Fruit fly (Drosophila melanogaster) Kc167 (cell line): Measurements from ENCODE around the gene CG8679.

Experiments used
- Myc ChIP-seq: fragments of >200 bp; optimal IDR thresholded peaks from 2 replicates; lab custom pipeline; 2017; ENCODE audit warnings: missing external identifiers
- Sin3A ChIP-seq: fragments of >200 bp; optimal IDR thresholded peaks from 2 replicates; lab custom pipeline; 2018; ENCODE audit warnings: missing external identifiers
- h ChIP-seq: fragments of >200 bp; optimal IDR thresholded peaks from 3 replicates; lab custom pipeline; 2018; ENCODE audit warnings: missing external identifiers
- insv ChIP-seq: fragments of >200 bp; optimal IDR thresholded peaks from 3 replicates; lab custom pipeline; 2018; ENCODE audit warnings: missing external identifiers
- psq ChIP-seq: fragments of >200 bp; optimal IDR thresholded peaks from 2 replicates; lab custom pipeline; 2017; ENCODE audit warnings: missing external identifiers
- ttk ChIP-seq: sonication (Bioruptor generic); optimal IDR thresholded peaks from 2 replicates; lab custom pipeline; 2017; ENCODE audit warnings: missing external identifiers

The CG8679 gene

DNA sequence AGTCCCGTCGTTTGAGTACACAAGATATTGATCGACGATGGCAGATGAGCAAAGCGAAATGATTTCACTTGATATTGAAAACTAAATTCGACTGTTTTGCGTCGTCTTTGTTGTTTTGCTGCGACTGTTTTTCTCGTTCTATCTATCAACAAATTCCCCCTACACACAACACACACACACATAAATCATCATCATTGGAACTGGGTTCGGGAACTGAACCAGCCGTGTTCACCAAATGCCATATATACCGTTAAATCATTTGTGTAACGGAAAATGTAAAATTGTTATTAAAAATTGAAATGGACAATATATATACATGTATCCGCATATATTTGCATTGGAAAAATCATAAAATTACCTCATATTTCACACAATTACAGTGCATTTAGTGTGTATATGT, 2.1 kb upstream of the CG8679 start, which contains the start of gene Atg18b:
Gene Atg18b, minus strand, starts transcription at position 177 of the 400 bp plus-strand sequence.
- TF ChIP-seq Sin3A (lab: Kevin White, UChicago) (no peak), Myc (lab: Kevin White, UChicago) (no peak), ttk (lab: Kevin White, UChicago) (no peak)

DNA sequence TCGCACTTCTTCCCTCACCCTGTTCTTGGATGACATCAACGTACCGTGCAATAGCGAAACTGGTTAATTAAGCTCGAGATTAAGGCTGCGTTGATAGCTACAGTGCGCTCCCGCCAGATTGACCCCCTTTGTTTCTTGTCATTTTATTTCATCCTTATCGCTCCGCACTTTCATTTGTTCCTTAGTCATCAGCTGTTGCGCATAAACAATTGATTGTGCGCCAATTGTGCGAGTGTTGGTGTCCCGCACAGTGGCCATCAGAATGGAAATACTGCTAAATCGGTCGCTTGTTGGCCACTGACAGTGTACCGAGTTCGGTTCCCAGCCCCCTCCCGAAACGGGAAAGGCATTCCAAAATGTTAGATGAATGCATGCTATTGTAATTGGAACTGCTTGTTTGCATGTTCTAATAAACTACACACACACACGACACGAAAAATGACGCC, 1.3 kb upstream of the CG8679 start:
- no peak for TF ChIP-seq ttk (lab: Kevin White, UChicago)
- TF ChIP-seq Sin3A (lab: Kevin White, UChicago): no peak
- TF ChIP-seq h: no peak
- TF ChIP-seq insv (lab: Kevin White, UChicago): no peak
- TF ChIP-seq psq: no peak
- no peak for TF ChIP-seq Myc (lab: Kevin White, UChicago)

DNA sequence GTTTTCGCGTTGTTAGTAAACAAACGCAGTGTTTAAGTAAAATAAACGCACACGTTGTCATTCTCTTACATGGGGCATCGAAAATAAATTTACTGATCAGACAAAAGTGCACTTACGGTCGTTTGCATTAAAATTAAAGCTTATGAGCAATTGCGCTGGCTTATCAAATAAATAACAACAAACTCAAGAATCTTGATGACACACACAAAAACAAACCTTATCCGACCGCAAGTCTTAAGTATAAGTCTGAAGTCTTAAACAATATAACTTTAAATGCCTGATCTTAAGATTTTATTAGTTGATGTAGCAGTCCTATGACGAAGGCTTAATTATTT, 535 bp upstream of the CG8679 start:
- no peak for TF ChIP-seq insv (lab: Kevin White, UChicago)
- TF ChIP-seq h: no peak

DNA sequence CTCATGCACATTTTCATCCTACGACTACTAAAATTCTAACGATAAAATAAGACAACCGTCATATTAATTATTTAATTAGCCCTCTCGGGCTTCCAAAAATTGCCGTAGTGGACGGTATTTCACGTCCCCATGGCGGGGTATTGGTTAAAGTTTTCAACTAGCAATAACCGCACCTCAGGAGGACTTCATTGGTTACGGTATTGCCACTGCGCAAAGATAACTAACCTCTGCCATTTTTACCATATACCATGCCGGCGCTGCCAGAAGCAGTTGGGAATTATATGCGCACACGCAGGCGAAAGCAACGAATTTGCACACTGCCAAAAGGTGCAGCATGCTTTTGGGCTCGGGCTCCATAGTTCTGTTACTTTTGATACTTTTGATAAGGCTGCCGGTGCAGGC, 3.4 kb downstream of the CG8679 start:
- TF ChIP-seq Sin3A (lab: Kevin White, UChicago) (no peak), Myc (lab: Kevin White, UChicago) (no peak), insv (lab: Kevin White, UChicago) (no peak), psq (no peak), h (no peak), ttk (lab: Kevin White, UChicago) (no peak)

DNA sequence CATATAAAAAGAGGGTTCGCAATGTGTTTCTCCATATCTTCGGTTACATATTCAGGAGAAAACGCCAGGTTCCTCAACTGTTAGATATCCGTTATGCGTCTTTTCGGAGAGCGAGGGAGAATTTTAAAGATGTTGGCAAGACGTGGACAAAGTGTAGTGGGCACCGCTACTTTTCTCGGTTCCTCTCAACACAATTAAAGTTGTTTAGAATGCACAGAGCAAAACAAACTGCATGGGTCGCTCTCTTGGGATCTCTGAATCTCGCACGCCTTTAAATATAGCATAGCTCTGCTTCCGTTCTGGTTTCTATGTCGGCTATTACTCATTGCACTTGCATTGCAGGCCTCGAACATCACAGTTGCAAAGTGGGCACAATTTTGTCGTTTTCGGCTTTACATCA, 12.2 kb downstream of the CG8679 start, which contains the start of gene clumsy:
Gene clumsy, plus strand, starts transcription at position 301 of the 400 bp plus-strand sequence.
- TF ChIP-seq Sin3A (lab: Kevin White, UChicago): no peak
- no peak for TF ChIP-seq insv (lab: Kevin White, UChicago)
- TF ChIP-seq psq: no peak
- no peak for TF ChIP-seq ttk (lab: Kevin White, UChicago)
- no peak for TF ChIP-seq h
- TF ChIP-seq Myc (lab: Kevin White, UChicago): no peak

DNA sequence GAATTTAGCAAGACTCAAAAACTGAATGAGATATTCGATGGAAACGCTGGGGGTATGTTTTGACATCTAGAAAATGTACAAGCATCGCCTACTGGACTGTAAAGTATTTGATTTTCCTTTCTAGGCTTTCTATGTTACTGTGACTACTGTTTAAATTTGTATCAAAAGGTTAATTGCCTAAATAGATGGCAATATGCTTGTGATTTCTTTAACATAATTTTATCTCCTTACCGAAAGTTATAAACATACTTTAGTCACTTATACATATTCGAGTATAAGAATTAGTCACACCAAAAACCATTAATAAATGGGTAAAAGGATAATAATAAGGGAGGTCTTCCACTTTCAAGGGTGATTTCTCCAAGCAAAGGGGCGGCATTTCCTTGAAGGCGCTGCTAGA, 15.6 kb downstream of the CG8679 start, which contains the start of gene CG31988:
Gene CG31988, minus strand, starts transcription at position 101 of the 400 bp plus-strand sequence.
- no peak for TF ChIP-seq Myc (lab: Kevin White, UChicago)
- TF ChIP-seq h: no peak
- TF ChIP-seq psq: no peak
- no peak for TF ChIP-seq ttk (lab: Kevin White, UChicago)
- no peak for TF ChIP-seq insv (lab: Kevin White, UChicago)

DNA sequence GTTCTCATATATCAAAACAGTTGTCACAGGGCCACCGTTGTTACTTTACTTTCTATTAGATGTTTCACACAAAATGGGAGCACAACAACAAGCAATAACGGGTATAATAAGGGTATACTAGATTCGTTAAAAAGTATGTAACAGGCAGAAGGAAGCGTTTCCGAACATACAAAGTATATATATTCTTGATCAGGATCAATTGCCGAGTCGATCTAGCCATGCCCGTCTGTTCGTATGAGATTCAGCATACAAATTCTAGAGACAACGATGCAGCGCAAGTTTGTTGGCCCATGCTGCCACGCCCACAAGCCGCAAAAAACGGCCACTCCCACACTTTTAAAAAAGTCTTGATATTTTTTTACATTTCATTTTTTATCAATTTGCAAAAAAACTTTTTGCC, 18.1 kb downstream of the CG8679 start, which contains the start of gene CG31624:
Gene CG31624, minus strand, starts transcription at position 101 of the 400 bp plus-strand sequence.
- no peak for TF ChIP-seq Myc (lab: Kevin White, UChicago)
- no peak for TF ChIP-seq ttk (lab: Kevin White, UChicago)
- TF ChIP-seq Sin3A (lab: Kevin White, UChicago): no peak
- no peak for TF ChIP-seq psq
- no peak for TF ChIP-seq h
- no peak for TF ChIP-seq insv (lab: Kevin White, UChicago)

DNA sequence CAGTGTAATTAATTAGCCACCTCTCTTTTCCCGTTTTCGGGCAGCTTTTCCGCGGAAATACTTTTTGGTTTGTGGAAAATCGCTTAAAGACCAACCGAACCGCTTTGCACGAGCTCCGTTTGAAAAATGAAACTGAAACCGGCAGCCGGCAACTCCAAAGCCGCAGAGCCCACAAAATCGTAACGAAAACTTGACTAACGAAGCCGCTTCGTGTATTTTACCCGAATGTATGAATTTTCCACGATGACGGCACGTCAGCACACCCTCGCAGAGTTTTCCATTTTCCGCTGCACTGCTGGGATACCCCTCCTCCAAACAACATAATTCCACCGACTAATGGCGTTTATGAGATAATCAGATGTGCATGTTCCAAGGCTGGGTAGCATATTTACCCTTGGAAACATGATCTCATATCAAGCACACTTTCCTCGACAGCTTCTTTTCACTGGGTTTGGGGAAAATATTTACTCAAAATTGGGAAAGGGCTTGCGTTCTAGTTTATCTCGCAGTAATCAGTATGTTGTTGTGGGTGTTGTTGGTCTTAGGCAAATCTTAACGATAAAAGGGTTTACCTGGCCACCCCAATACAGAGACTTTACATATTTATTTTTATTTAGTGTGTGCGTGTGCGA, 19.6 kb downstream of the CG8679 start, which contains the start of gene Ret:
Gene Ret, minus strand, starts transcription at position 130 of the 632 bp plus-strand sequence.
- TF ChIP-seq Sin3A (lab: Kevin White, UChicago) (no peak), Myc (lab: Kevin White, UChicago) (no peak), insv (lab: Kevin White, UChicago) (no peak), psq (no peak), h (no peak), ttk (lab: Kevin White, UChicago) (no peak)

DNA sequence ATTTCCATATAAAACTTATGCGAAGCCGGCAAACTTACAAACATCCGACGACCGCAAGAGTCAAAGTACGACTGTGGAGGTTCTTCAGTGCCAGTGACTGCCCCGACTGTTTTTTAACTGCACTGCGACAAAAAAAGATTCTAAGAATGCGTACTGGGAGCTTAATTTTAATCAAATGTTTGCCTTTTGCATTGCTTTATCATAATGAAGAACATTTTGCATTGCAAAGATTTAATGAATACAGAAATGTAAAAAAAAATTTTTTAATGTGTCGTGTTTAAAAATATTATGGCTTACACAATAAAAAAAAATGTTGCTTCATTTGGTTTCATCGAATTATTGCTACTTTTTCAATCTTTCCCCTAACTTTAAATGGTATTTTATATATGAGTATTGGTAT, 21.2 kb downstream of the CG8679 start:
- TF ChIP-seq Sin3A (lab: Kevin White, UChicago) (no peak), psq (no peak), ttk (lab: Kevin White, UChicago) (no peak), Myc (lab: Kevin White, UChicago) (no peak)

DNA sequence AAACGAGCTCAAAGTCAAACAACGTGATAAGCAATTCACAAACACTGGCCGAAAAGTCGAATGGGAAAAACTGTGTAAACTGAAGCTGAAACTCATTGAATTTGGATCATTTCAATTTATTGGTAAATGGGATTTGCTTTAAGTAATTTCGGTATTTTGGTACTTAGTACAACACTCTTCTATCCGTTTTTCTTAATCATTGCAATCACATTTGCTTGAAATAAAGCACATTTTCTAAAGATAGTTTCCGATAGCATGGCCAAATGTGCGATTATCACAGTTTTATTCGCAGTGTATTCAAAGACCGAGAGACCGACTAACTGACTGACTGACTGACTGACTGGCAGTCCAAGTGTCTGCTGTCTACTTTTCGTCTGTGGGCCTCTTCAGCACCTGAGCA, 21.8 kb downstream of the CG8679 start:
- TF ChIP-seq insv (lab: Kevin White, UChicago) (no peak), psq (no peak), Sin3A (lab: Kevin White, UChicago) (no peak), Myc (lab: Kevin White, UChicago) (no peak), h (no peak), ttk (lab: Kevin White, UChicago) (no peak)

DNA sequence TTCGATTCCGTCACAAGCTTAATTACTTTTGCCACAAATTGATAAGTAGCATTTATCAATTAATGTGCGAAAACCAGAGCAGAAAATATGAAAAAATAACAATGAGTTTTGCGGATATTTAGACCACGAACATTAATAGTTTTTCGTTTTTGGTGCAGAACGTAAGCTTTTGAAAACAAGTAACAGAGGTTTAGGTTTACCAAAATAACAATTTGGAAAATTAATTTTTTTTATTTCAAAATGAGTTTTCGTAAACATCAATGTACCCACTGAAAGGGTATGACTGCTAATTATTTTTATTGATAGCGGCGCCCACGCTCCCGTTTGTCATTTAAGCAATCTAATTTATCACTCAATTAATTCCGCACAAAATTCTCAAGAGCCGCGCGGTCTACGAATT, 23.0 kb downstream of the CG8679 start:
- TF ChIP-seq insv (lab: Kevin White, UChicago) (no peak), Myc (lab: Kevin White, UChicago) (no peak), h (no peak), psq (no peak), Sin3A (lab: Kevin White, UChicago) (no peak), ttk (lab: Kevin White, UChicago) (no peak)

DNA sequence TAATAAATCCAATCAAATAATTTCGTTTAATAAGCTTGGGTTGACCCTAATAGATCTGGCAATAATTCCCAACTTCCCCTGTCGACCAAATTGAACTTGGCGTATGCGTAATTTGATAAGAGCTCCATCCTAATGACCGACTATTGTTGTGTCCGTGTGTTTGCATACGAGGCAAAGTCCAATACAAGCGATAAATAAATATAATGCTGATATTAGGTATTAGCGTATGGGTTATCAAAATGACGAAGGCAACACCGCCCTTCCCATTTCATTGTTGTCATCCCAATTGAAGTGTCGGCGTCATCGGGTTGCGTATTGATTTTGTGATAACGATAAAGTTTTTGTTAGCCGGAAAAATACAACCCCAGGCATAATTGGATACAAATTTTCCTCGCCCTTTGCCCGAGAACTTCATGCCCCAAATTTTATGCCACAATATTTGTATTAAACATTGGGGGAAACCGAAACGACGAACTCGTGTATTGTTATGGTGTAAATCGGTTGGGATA, 29.0 kb downstream of the CG8679 start:
- TF ChIP-seq Sin3A (lab: Kevin White, UChicago) (no peak), ttk (lab: Kevin White, UChicago) (no peak), psq (no peak), insv (lab: Kevin White, UChicago) (no peak), h (no peak), Myc (lab: Kevin White, UChicago) (no peak)

DNA sequence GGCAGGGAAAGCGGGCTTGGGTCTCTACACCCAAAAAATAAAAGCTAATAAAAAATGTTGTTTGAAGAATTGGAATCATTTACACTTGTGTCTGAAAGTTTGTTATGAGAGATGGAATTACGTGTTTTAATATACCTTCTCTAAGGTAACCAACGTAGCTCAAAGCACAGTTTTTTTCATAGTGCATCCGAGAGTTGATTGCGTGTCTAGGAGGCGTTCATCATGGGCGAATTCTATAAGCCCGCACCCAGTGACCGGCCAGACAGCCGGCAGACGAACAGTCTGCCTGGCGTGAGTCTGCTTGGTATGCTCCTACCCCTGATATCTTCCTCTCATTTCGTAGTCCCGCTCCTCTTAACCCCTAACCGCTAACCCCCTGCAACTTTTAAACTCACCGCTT, 30.6 kb downstream of the CG8679 start:
- no peak for TF ChIP-seq Sin3A (lab: Kevin White, UChicago)
- TF ChIP-seq psq: no peak
- no peak for TF ChIP-seq ttk (lab: Kevin White, UChicago)
- TF ChIP-seq insv (lab: Kevin White, UChicago): no peak
- no peak for TF ChIP-seq h
- no peak for TF ChIP-seq Myc (lab: Kevin White, UChicago)
